Worm (Caenorhabditis elegans): ENCODE results near the gene F22E5.2.

F22E5.2 gene

DNA sequence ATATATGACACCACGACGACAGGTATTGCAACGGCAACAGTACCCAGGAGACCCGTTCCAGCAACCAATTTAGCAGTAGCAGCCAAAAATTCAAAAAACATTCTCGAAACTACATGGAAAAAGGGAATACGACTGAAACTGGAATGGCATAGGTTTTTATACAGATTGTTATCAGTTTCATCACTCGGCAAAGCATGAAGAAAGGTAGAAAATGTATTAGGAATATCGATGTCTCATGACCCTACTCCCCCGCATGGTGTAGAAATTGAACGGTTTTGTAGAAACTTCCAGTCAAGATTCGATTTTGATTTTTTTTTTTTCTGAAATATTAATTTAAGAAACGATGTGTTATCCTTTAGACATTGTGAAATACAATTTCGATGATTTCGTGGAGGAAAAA is 45.7 kb downstream of the F22E5.2 start, which contains the start of gene T05A8.2:
Gene T05A8.2 (minus strand): TSS at position 101 of the 400 bp plus-strand sequence.
- TF ChIP-seq nhr-28 (tag; optimal IDR thresholded peaks at IDR 0.05) (no peak), R02D3.7 (tag; optimal IDR thresholded peaks at IDR 0.05) (no peak), ztf-4 (tag; optimal IDR thresholded peaks at IDR 0.05) (no peak), zag-1 (tag; optimal IDR thresholded peaks at IDR 0.05) (no peak), skn-1 (tag; optimal IDR thresholded peaks at IDR 0.05) (no peak), lin-15B (tag; optimal IDR thresholded peaks at IDR 0.05) (no peak), fkh-10 (GFP tag; optimal IDR thresholded peaks at IDR 0.05) (no peak), eor-1 (tag; optimal IDR thresholded peaks at IDR 0.05) (no peak), pha-4 (tag; optimal IDR thresholded peaks at IDR 0.05) (no peak), egl-5 (tag; optimal IDR thresholded peaks at IDR 0.05) (no peak), nhr-12 (tag; optimal IDR thresholded peaks at IDR 0.05) (no peak), ceh-28 (tag; optimal IDR thresholded peaks at IDR 0.05) (no peak), fos-1 (tag; optimal IDR thresholded peaks at IDR 0.05) (no peak), hmg-11 (tag; optimal IDR thresholded peaks at IDR 0.05) (no peak), mdl-1 (tag; optimal IDR thresholded peaks at IDR 0.05) (no peak), snpc-4 (tag; optimal IDR thresholded peaks at IDR 0.05) (no peak), nfya-1 (tag; optimal IDR thresholded peaks at IDR 0.05; ENCODE audit: insufficient read depth) (no peak), unc-62 (GFP tag; optimal IDR thresholded peaks at IDR 0.05) (no peak), nhr-67 (tag; optimal IDR thresholded peaks at IDR 0.05) (no peak)
